Fruit fly (Drosophila melanogaster) whole organism, embryonic: ENCODE results near the gene CG11178.

Experiments used
- Blimp-1 ChIP-seq: fragments of 200-800 bp; sonication (Bioruptor generic); optimal IDR thresholded peaks from 3 replicates; lab custom pipeline; 2018; ENCODE audit warnings: missing biosample characterization, missing genetic modification characterization, mild to moderate bottlenecking, moderate library complexity, missing genetic modification reagents
- CG13775 ChIP-seq: fragments of 200-800 bp; sonication (Bioruptor generic); optimal IDR thresholded peaks from 3 replicates; lab custom pipeline; 2017; ENCODE audit warnings: missing biosample characterization, mild to moderate bottlenecking, missing genetic modification characterization
- CG2129 ChIP-seq: fragments of 200-800 bp; sonication (Bioruptor generic); IDR thresholded peaks from 2 replicates; pipeline ENCODE4 v1.3.6; 2022; ENCODE audit warnings: missing biosample characterization, missing genetic modification characterization; ENCODE audit not compliant: partially characterized antibody
- CG5245 ChIP-seq: fragments of 200-800 bp; sonication (Bioruptor generic); optimal IDR thresholded peaks from 3 replicates; lab custom pipeline; 2016; ENCODE audit warnings: missing biosample characterization, missing genetic modification characterization
- CTCF ChIP-seq: fragments of 200-800 bp; sonication (Bioruptor generic); optimal IDR thresholded peaks from 2 replicates; lab custom pipeline; 2017; ENCODE audit warnings: missing biosample characterization, mild to moderate bottlenecking, missing genetic modification characterization, moderate library complexity
- Dp ChIP-seq: fragments of 200-800 bp; sonication (Bioruptor generic); optimal IDR thresholded peaks from 2 replicates; lab custom pipeline; 2018; ENCODE audit warnings: missing biosample characterization, mild to moderate bottlenecking, missing genetic modification characterization, moderate library complexity
- NfI ChIP-seq: fragments of 200-800 bp; sonication (Bioruptor generic); optimal IDR thresholded peaks from 3 replicates; lab custom pipeline; 2018; ENCODE audit warnings: missing biosample characterization, mild to moderate bottlenecking, missing genetic modification characterization, moderate library complexity
- YL-1 ChIP-seq: fragments of 200-800 bp; sonication (Bioruptor generic); optimal IDR thresholded peaks from 3 replicates; lab custom pipeline; 2017; ENCODE audit warnings: missing biosample characterization, mild to moderate bottlenecking, missing genetic modification characterization
- ash1 ChIP-seq: fragments of 200-800 bp; sonication (Bioruptor generic); optimal IDR thresholded peaks from 2 replicates; lab custom pipeline; 2018; ENCODE audit warnings: missing biosample characterization, mild to moderate bottlenecking, missing genetic modification characterization
- dmrt99B ChIP-seq: fragments of 200-800 bp; sonication (Bioruptor generic); optimal IDR thresholded peaks from 2 replicates; lab custom pipeline; 2018; ENCODE audit warnings: missing biosample characterization, mild to moderate bottlenecking, missing genetic modification characterization, moderate library complexity
- fu2 ChIP-seq: fragments of 200-800 bp; sonication (Bioruptor generic); optimal IDR thresholded peaks from 2 replicates; lab custom pipeline; 2016; ENCODE audit warnings: missing biosample characterization, missing genetic modification characterization
- jing ChIP-seq: fragments of 200-800 bp; sonication (Bioruptor generic); optimal IDR thresholded peaks from 2 replicates; lab custom pipeline; 2018; ENCODE audit warnings: missing biosample characterization, mild to moderate bottlenecking, missing genetic modification characterization
- pan ChIP-seq, 4 experiments: fragments of >200 bp in 3 of 4; fragments of 200-800 bp in 1 of 4; sonication (Bioruptor generic) in 1 of 4; optimal IDR thresholded peaks in 3 of 4; IDR thresholded peaks in 1 of 4; 2 replicates each; pipeline versions ENCODE4 v1.3.6 to Lab custom; 2017 to 2022; ENCODE audit warnings: missing biosample characterization in 2 of 4, missing genetic modification characterization in 2 of 4, mixed read lengths in 1 of 4
- usp ChIP-seq: fragments of >200 bp; optimal IDR thresholded peaks from 2 replicates; lab custom pipeline; 2017; ENCODE audit warnings: missing biosample characterization, missing genetic modification characterization

DNA sequence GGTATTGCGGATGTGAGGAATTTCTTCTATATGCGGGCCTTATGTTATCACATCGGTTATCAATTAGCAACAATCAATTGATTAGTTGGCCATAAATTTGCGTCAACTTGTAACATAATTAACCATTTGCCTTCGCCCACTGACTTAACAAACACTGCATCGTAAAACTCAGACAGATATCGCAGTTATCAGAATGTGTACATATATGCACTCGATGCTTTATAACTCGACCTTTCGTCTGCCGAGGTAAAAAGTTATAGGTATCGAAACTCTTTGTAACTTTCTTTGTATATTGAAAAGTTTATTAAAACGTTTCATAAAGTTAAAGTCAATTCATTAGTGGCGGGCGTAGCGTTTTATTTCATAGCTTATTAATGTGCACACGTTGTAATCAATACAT, 42.4 kb upstream of the CG11178 start:
- TF ChIP-seq CTCF: no peak
- no peak for TF ChIP-seq ash1 (GFP tag; lab: Kevin White, UChicago)
- no peak for TF ChIP-seq NfI (GFP tag; lab: Kevin White, UChicago)
- no peak for TF ChIP-seq Dp (GFP tag; lab: Kevin White, UChicago)
- TF ChIP-seq CG13775 (GFP tag; lab: Kevin White, UChicago): no peak
- TF ChIP-seq dmrt99B (tag; lab: Kevin White, UChicago): no peak
- no peak for TF ChIP-seq usp (GFP tag; lab: Kevin White, UChicago)
- TF ChIP-seq pan (optimal IDR thresholded peaks at IDR 0.05; lab: Kevin White, UChicago): no peak
- no peak for TF ChIP-seq pan (GFP tag; optimal IDR thresholded peaks at IDR 0.05 in 1 of 2, IDR thresholded peaks at IDR 0.05 in 1 of 2)
- no peak for TF ChIP-seq CG2129
- TF ChIP-seq CG5245 (GFP tag; lab: Kevin White, UChicago): no peak
- TF ChIP-seq jing (GFP tag; lab: Kevin White, UChicago): no peak
- no peak for TF ChIP-seq Blimp-1 (GFP tag; lab: Kevin White, UChicago)
- no peak for TF ChIP-seq fu2 (GFP tag; lab: Kevin White, UChicago)
- no peak for TF ChIP-seq YL-1 (GFP tag; lab: Kevin White, UChicago)
